Fruit fly (Drosophila melanogaster): ENCODE data around the gene PIG-Wa.

PIG-Wa gene

DNA sequence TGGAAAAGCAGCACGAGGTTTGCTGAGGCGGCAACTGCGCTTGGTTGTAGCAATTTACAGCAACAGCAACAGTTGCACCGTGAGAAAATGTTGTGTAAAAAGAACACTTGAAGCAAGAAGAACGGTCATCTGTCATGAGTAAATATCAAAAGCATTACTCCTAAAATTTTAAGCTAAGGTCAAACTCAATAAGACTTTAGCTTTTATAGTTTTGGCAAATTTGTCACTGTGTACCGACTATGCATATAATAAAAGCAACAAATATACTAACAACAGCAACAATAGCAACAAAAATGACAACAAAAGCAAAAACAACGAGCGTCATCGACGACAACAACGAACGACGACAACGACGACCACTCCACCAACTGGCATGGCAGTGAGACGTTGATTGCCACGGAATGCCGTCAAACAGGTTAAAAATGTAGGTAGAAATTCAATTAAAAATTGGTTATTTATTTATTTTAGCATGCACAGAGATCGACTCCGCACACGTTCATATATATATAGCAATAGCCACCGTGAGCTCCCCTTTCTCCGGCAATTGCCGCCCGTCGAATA, 50.6 kb downstream of the PIG-Wa start (continued):
- TF ChIP-seq Nf-YA (GFP tag; IDR thresholded peaks at IDR 0.05) (peak; percentile 75), Drgx (GFP tag; IDR thresholded peaks at IDR 0.05) (peak; percentile 97), mirr (GFP tag; optimal IDR thresholded peaks at IDR 0.05) (no peak), Dll (GFP tag; IDR thresholded peaks at IDR 0.05; ENCODE audit: partially characterized antibody) (no peak), sna (GFP tag; IDR thresholded peaks at IDR 0.05; ENCODE audit: partially characterized antibody) (no peak), CG7928 (GFP tag; optimal IDR thresholded peaks at IDR 0.05) (no peak), CG3838 (GFP tag; optimal IDR thresholded peaks at IDR 0.05) (no peak), gcm (GFP tag; optimal IDR thresholded peaks at IDR 0.05) (peak; percentile 69), Antp (GFP tag; optimal IDR thresholded peaks at IDR 0.05) (peak; percentile 89), CG33557 (GFP tag; optimal IDR thresholded peaks at IDR 0.05) (no peak), CG17359 (tag; optimal IDR thresholded peaks at IDR 0.05) (peak; percentile 90), Mrtf (GFP tag; IDR thresholded peaks at IDR 0.05) (peak; percentile 79), CG12769 (tag; optimal IDR thresholded peaks at IDR 0.05) (peak; percentile 80), Lhr (GFP tag; optimal IDR thresholded peaks at IDR 0.05) (peak; percentile 59), CG4617 (GFP tag; optimal IDR thresholded peaks at IDR 0.05; ENCODE audit: borderline replicate concordance) (peak; percentile 60), jumu (GFP tag; optimal IDR thresholded peaks at IDR 0.05) (peak; percentile 83), CoRest (tag; optimal IDR thresholded peaks at IDR 0.05) (peak; percentile 89), CG15269 (tag; optimal IDR thresholded peaks at IDR 0.05) (peak; percentile 90), sisA (GFP tag; IDR thresholded peaks at IDR 0.05) (peak; percentile 92), CG13287 (GFP tag; IDR thresholded peaks at IDR 0.05; ENCODE audit: partially characterized antibody) (no peak), cwo (GFP tag; optimal IDR thresholded peaks at IDR 0.05) (peak; percentile 35), Stat92E (GFP tag; optimal IDR thresholded peaks at IDR 0.05) (no peak), Chrac-16 (GFP tag; optimal IDR thresholded peaks at IDR 0.05) (peak; percentile 72), ranshi (GFP tag; IDR thresholded peaks at IDR 0.05) (peak; percentile 85), CG43689 (GFP tag; IDR thresholded peaks at IDR 0.05) (peak; percentile 54; the same call in 1 of the 2 replicates), CG10979 (tag; optimal IDR thresholded peaks at IDR 0.05) (peak; percentile 83), CG7839 (tag; optimal IDR thresholded peaks at IDR 0.05) (peak; percentile 86), sug (tag; optimal IDR thresholded peaks at IDR 0.05) (peak; percentile 54), CG17385 (GFP tag; optimal IDR thresholded peaks at IDR 0.05) (peak; percentile 82), Neu2 (GFP tag; optimal IDR thresholded peaks at IDR 0.05; ENCODE audit: borderline replicate concordance) (no peak), ssp (GFP tag; IDR thresholded peaks at IDR 0.05) (peak; percentile 81), Scr (GFP tag; IDR thresholded peaks at IDR 0.05; ENCODE audit: partially characterized antibody) (no peak), CG15011 (GFP tag; optimal IDR thresholded peaks at IDR 0.05) (peak; percentile 46), ttk (GFP tag; IDR thresholded peaks at IDR 0.05) (peak; percentile 89), sd (tag; optimal IDR thresholded peaks at IDR 0.05) (peak; percentile 99), Atf6 (GFP tag; IDR thresholded peaks at IDR 0.05) (peak; percentile 66; the same call in 1 of the 2 replicates), esg (GFP tag; conservative IDR thresholded peaks at IDR 0.05) (peak; percentile 87), oc (tag; optimal IDR thresholded peaks at IDR 0.05) (peak; percentile 83), CG2712 (tag; optimal IDR thresholded peaks at IDR 0.05) (peak; percentile 79), Meics (GFP tag; optimal IDR thresholded peaks at IDR 0.05) (peak; percentile 44), CG10274 (GFP tag; optimal IDR thresholded peaks at IDR 0.05) (peak; percentile 45), hbn (GFP tag; IDR thresholded peaks at IDR 0.05; ENCODE audit: partially characterized antibody) (no peak), CG9797 (GFP tag; optimal IDR thresholded peaks at IDR 0.05) (no peak), CG14441 (GFP tag; IDR thresholded peaks at IDR 0.05) (peak; percentile 87), Spps (tag; optimal IDR thresholded peaks at IDR 0.05) (no peak), sc (optimal IDR thresholded peaks at IDR 0.05) (no peak), sc (GFP tag; optimal IDR thresholded peaks at IDR 0.05) (peak; percentile 72), crol (GFP tag; IDR thresholded peaks at IDR 0.05) (no peak), ro (GFP tag; IDR thresholded peaks at IDR 0.05) (peak; percentile 61)
